Worm (Caenorhabditis elegans) whole organism, L2 larva: ENCODE data around the gene ZK1128.1.

Experiments
- F13H6.1 ChIP-seq: sonication (generic microtip); optimal IDR thresholded peaks from 2 replicates; lab custom pipeline; 2016; ENCODE audit warnings: missing genetic modification characterization, missing compliant biosample characterization
- ama-1 ChIP-seq: fragments of 150-350 bp; optimal IDR thresholded peaks from 2 replicates; lab custom pipeline; 2018; ENCODE audit warnings: inconsistent platforms
- egl-27 ChIP-seq: sonication (generic microtip); optimal IDR thresholded peaks from 3 replicates; lab custom pipeline; 2017; ENCODE audit warnings: missing biosample characterization, missing genetic modification reagents, missing genetic modification characterization
- lin-39 ChIP-seq: fragments of 150-350 bp; optimal IDR thresholded peaks from 2 replicates; lab custom pipeline; 2014; ENCODE audit warnings: missing biosample characterization, missing genetic modification reagents, missing genetic modification characterization
- lsy-2 ChIP-seq, 2 experiments: fragments of 150-350 bp in 1 of 2; sonication (generic microtip) in 1 of 2; optimal IDR thresholded peaks; 2 replicates each; lab custom pipeline; 2014 to 2017; ENCODE audit warnings: missing biosample characterization in 2 of 2, missing genetic modification characterization in 2 of 2
- mdl-1 ChIP-seq, 2 experiments: fragments of 150-350 bp in 1 of 2; sonication (generic microtip) in 1 of 2; optimal IDR thresholded peaks; 2 replicates each; lab custom pipeline; 2017; ENCODE audit warnings: missing biosample characterization in 2 of 2, missing genetic modification characterization in 2 of 2
- nhr-10 ChIP-seq: sonication (generic microtip); optimal IDR thresholded peaks from 2 replicates; lab custom pipeline; 2017; ENCODE audit warnings: missing biosample characterization, missing genetic modification characterization
- nhr-77 ChIP-seq: fragments of 150-350 bp; optimal IDR thresholded peaks from 2 replicates; lab custom pipeline; 2014; ENCODE audit warnings: missing biosample characterization, missing genetic modification characterization
- snpc-4 ChIP-seq: fragments of 150-350 bp; optimal IDR thresholded peaks from 2 replicates; lab custom pipeline; 2014; ENCODE audit warnings: missing biosample characterization, missing genetic modification characterization
- zag-1 ChIP-seq: fragments of 150-350 bp; optimal IDR thresholded peaks from 2 replicates; lab custom pipeline; 2014; ENCODE audit warnings: missing biosample characterization, missing genetic modification characterization

ce11 chrIII:10083242-10083641 is 31.3 kb downstream of the ZK1128.1 start, which contains the start of gene T16H12.3:
- no peak for TF ChIP-seq snpc-4 (tag; lab: Kevin White, UChicago)
- TF ChIP-seq lsy-2 (tag; optimal IDR thresholded peaks at IDR 0.05; lab: Kevin White, UChicago): no peak
- TF ChIP-seq mdl-1 (tag; optimal IDR thresholded peaks at IDR 0.05; lab: Kevin White, UChicago): no peak
- TF ChIP-seq ama-1 (lab: Kevin White, UChicago): no peak
- no peak for TF ChIP-seq lin-39 (tag; lab: Kevin White, UChicago)
- no peak for TF ChIP-seq zag-1
- no peak for TF ChIP-seq nhr-77 (tag; lab: Kevin White, UChicago)
- TF ChIP-seq F13H6.1: no peak
- no peak for TF ChIP-seq nhr-10 (tag; lab: Kevin White, UChicago)
- no peak for TF ChIP-seq egl-27
